Worm (Caenorhabditis elegans): Measurements from ENCODE around the gene T10B10.4.

Gene T10B10.4

DNA sequence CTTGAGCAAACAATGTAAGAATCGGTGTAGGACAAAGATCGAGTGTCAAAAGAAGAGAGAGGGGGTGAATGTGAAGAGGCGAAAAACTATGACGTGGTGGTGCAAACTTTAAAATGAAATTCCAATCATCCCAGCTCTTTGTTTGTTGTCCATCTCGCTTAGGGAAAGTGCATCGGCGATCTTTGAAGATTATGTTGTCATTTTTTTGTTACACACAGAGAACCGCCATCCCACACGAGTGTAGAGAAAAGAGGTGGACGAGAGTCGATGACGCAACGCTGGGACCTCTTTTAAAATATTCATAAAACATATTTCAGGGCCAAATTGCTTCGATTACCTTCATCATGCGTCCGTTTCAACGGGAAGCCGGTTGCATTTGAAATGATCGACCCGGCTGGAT lies 1.4 kb downstream of the T10B10.4 start:
- TF ChIP-seq unc-55 (GFP tag; optimal IDR thresholded peaks at IDR 0.05) (no peak), unc-3 (GFP tag; conservative IDR thresholded peaks at IDR 0.05) (no peak), unc-3 (tag; optimal IDR thresholded peaks at IDR 0.05) (no peak), pros-1 (tag; optimal IDR thresholded peaks at IDR 0.05) (no peak), ceh-34 (tag; optimal IDR thresholded peaks at IDR 0.05) (no peak), fkh-6 (tag; optimal IDR thresholded peaks at IDR 0.05) (no peak), pha-4 (tag; optimal IDR thresholded peaks at IDR 0.05) (no peak), fkh-10 (GFP tag; optimal IDR thresholded peaks at IDR 0.05) (no peak), ceh-24 (tag; optimal IDR thresholded peaks at IDR 0.05) (no peak), lim-6 (tag; optimal IDR thresholded peaks at IDR 0.05) (no peak), nfya-1 (tag; optimal IDR thresholded peaks at IDR 0.05) (no peak), ceh-14 (tag; optimal IDR thresholded peaks at IDR 0.05) (no peak), pqm-1 (tag; optimal IDR thresholded peaks at IDR 0.05) (no peak), fax-1 (tag; optimal IDR thresholded peaks at IDR 0.05) (no peak), hlh-6 (tag; optimal IDR thresholded peaks at IDR 0.05) (no peak), pat-9 (tag; optimal IDR thresholded peaks at IDR 0.05) (no peak), mec-3 (tag; optimal IDR thresholded peaks at IDR 0.05; ENCODE audit: borderline replicate concordance) (no peak)

DNA sequence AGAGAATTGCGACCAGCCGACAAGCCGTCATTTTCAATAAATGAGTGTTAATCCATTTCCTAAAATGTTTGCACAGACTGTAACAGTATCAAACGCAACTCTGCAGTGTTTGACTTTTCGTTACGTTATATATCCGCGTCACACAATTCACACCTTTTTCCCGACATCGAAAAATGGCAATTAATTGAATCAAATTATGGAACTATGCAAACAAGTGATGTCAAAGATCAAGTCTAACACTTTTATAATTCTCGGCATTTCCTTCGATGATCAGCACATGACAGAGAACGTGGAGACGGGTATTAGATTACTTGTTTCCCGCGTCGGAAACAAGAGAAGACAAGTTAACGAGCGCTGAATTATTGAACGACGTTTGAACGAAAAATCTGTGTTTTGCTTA lies 4.4 kb downstream of the T10B10.4 start, which contains the start of gene phat-6:
TSS of gene phat-6 (minus strand) at position 101 of the 400 bp plus-strand sequence.
- no peak for TF ChIP-seq fax-1 (tag; optimal IDR thresholded peaks at IDR 0.05)
- TF ChIP-seq syd-9 (tag; optimal IDR thresholded peaks at IDR 0.05), result no peak
- TF ChIP-seq nfya-1 (tag; optimal IDR thresholded peaks at IDR 0.05), result no peak
- TF ChIP-seq pax-1 (tag; optimal IDR thresholded peaks at IDR 0.05), result no peak
- no peak for TF ChIP-seq F13H6.1 (tag; optimal IDR thresholded peaks at IDR 0.05)
- TF ChIP-seq ttx-3 (tag; optimal IDR thresholded peaks at IDR 0.05), result no peak
- no peak for TF ChIP-seq madf-2 (tag; optimal IDR thresholded peaks at IDR 0.05)
- TF ChIP-seq unc-55 (GFP tag; optimal IDR thresholded peaks at IDR 0.05), result no peak

DNA sequence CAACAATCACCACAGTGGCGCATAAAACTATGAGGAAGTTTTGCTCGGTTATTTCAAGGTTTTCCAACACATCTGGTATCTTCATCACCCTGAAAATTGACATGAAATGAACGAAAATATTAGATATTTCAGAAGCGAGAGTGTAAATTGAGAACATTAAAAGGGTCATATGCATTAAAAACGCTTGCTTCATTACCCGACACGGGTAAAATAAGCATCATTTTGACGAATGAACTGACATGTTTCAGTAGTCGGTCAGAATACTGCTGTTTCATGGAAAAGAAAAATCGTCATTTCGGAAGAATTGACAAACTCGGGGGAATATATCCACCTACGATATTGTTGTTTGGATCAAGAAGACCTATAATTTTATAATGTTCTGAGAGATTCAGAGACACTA lies 9.1 kb downstream of the T10B10.4 start, which contains the start of gene snt-7:
TSS of gene snt-7 (minus strand) at position 101 of the 400 bp plus-strand sequence.
- TF ChIP-seq eyg-1 (tag; optimal IDR thresholded peaks at IDR 0.05) (no peak), C08G9.2 (tag; optimal IDR thresholded peaks at IDR 0.05) (no peak), hlh-8 (tag; optimal IDR thresholded peaks at IDR 0.05) (no peak), pha-2 (tag; optimal IDR thresholded peaks at IDR 0.05) (no peak)

DNA sequence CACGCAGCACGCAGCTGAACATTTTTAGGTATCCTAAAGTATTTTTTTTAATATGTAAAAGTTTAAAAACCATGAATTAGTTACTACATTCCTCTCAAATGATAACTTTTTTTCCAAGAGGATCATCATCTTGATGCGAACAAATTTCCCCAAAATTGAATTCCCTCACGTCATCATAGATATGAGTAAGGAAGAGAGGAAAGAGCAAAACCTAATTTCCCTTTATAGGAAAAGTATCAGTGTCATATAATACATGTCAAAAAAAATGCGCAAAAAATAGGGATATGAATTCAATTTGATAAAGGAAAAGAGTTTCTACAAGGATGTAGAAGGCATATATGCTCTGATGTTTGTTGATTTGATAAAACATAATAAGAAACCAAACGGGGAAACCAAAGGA lies 10.2 kb downstream of the T10B10.4 start:
- no peak for TF ChIP-seq T23F11.4 (GFP tag; optimal IDR thresholded peaks at IDR 0.05)
- TF ChIP-seq unc-42 (tag; optimal IDR thresholded peaks at IDR 0.05), result peak; percentile 63

DNA sequence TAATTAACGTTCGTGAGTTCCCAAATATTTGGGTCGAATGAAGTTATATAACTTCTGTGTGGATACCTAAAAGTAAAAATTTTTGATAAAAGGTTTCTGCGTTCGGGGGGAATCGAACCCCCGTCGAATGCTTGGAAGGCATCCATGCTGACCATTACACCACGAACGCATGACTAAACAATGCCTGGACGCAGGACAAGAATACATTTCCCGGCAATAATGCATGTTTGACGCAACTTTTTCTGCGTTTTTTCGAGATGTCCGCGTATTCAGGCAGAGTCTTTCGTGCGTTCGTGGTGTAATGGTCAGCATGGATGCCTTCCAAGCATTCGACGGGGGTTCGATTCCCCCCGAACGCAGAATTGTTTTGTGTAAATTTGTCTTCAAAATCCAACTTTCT lies 10.8 kb downstream of the T10B10.4 start:
- TF ChIP-seq unc-86 (tag; optimal IDR thresholded peaks at IDR 0.05), result no peak
- peak; percentile 14 for TF ChIP-seq gmeb-2 (tag; optimal IDR thresholded peaks at IDR 0.05)
- TF ChIP-seq ceh-6 (GFP tag; optimal IDR thresholded peaks at IDR 0.05), result peak; percentile 20
- no peak for TF ChIP-seq ceh-22 (tag; optimal IDR thresholded peaks at IDR 0.05)
- TF ChIP-seq elt-2 (tag; optimal IDR thresholded peaks at IDR 0.05), result peak; percentile 17
- no peak for TF ChIP-seq zip-5 (tag; optimal IDR thresholded peaks at IDR 0.05)
- no peak for TF ChIP-seq eyg-1 (tag; optimal IDR thresholded peaks at IDR 0.05)
